Worm (Caenorhabditis elegans) whole organism, early embryonic: ENCODE data around the gene dop-5.

Experiments
- B0310.2 ChIP-seq: sonication (generic microtip); optimal IDR thresholded peaks from 2 replicates; lab custom pipeline; 2016; ENCODE audit warnings: mild to moderate bottlenecking, missing genetic modification characterization, missing compliant biosample characterization
- F13C5.2 ChIP-seq: sonication (generic microtip); optimal IDR thresholded peaks from 2 replicates; lab custom pipeline; 2017; ENCODE audit warnings: mild to moderate bottlenecking, missing genetic modification characterization, inconsistent platforms, missing compliant biosample characterization
- aly-1 ChIP-seq: sonication (generic microtip); optimal IDR thresholded peaks from 2 replicates; lab custom pipeline; 2016; ENCODE audit warnings: missing genetic modification characterization, missing compliant biosample characterization
- ama-1 ChIP-seq: fragments of 150-350 bp; optimal IDR thresholded peaks from 2 replicates; lab custom pipeline; 2014
- ceh-13 ChIP-seq: fragments of 200-800 bp; sonication (Bioruptor generic); optimal IDR thresholded peaks from 2 replicates; lab custom pipeline; 2018; ENCODE audit warnings: mild to moderate bottlenecking, missing genetic modification characterization, missing compliant biosample characterization
- ceh-36 ChIP-seq: sonication (generic microtip); optimal IDR thresholded peaks from 2 replicates; lab custom pipeline; 2016; ENCODE audit warnings: missing genetic modification characterization, inconsistent platforms, missing compliant biosample characterization
- ets-7 ChIP-seq: sonication (generic microtip); optimal IDR thresholded peaks from 2 replicates; lab custom pipeline; 2016; ENCODE audit warnings: missing genotype, missing genetic modification characterization, missing compliant biosample characterization
- flt-1 ChIP-seq: fragments of 200-800 bp; sonication (Bioruptor generic); IDR thresholded peaks from 2 replicates; pipeline ENCODE4 v1.3.6; 2022; ENCODE audit warnings: missing genetic modification characterization, missing compliant biosample characterization
- hmbx-1 ChIP-seq: sonication (generic microtip); optimal IDR thresholded peaks from 2 replicates; lab custom pipeline; 2016; ENCODE audit warnings: mild to moderate bottlenecking, missing genetic modification characterization, missing compliant biosample characterization
- hmg-4 ChIP-seq: fragments of 200-800 bp; sonication (Bioruptor generic); optimal IDR thresholded peaks from 2 replicates; lab custom pipeline; 2018; ENCODE audit warnings: mild to moderate bottlenecking, missing genetic modification characterization, missing compliant biosample characterization
- hnd-1 ChIP-seq: sonication (generic microtip); optimal IDR thresholded peaks from 2 replicates; lab custom pipeline; 2016; ENCODE audit warnings: missing genetic modification characterization, missing compliant biosample characterization
- pes-1 ChIP-seq: fragments of 200-800 bp; sonication (Bioruptor generic); IDR thresholded peaks from 2 replicates; pipeline ENCODE4 v1.3.6; 2022; ENCODE audit warnings: missing genetic modification reagents, missing genetic modification characterization, missing compliant biosample characterization
- scrt-1 ChIP-seq: fragments of 200-800 bp; sonication (Bioruptor generic); IDR thresholded peaks from 2 replicates; pipeline ENCODE4 v1.3.6; 2022; ENCODE audit warnings: missing genetic modification characterization, missing compliant biosample characterization
- sea-1 ChIP-seq: fragments of 200-800 bp; sonication (Bioruptor generic); conservative IDR thresholded peaks from 2 replicates; pipeline ENCODE4 v1.3.6; 2022; ENCODE audit warnings: missing genetic modification characterization, missing compliant biosample characterization
- tbx-11 ChIP-seq: fragments of 200-800 bp; sonication (Bioruptor generic); IDR thresholded peaks from 2 replicates; pipeline ENCODE4 v1.3.6; 2022; ENCODE audit warnings: missing genetic modification characterization, missing compliant biosample characterization
- tbx-37 ChIP-seq: fragments of 200-800 bp; sonication (Bioruptor generic); conservative IDR thresholded peaks from 2 replicates; pipeline ENCODE4 v1.3.6; 2022; ENCODE audit warnings: missing genetic modification reagents, missing genetic modification characterization, missing compliant biosample characterization
- tra-4 ChIP-seq: sonication (generic microtip); optimal IDR thresholded peaks from 2 replicates; lab custom pipeline; 2017; ENCODE audit warnings: missing genetic modification characterization, missing compliant biosample characterization

dop-5 gene

DNA sequence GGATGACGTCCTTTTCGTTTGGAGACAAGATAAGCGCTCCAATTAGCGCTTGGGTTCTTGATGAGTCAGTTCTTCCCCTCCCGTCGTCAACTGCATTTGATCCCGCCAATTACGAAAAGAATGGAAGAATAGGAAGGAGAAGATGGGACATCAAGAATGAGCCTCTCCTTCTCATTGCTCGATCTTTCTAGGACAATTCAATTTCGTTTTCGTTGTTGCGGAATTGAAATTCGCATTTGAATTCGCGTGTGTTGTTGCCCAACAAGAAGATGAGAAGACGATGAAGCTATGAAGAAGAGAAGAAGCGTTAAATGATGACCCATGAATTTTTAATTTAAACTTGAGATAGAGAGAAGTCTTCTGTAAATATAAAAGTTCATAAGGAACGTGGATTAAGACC is 29.2 kb downstream of the dop-5 start:
- TF ChIP-seq hmg-4 (GFP tag; lab: Kevin White, UChicago) (no peak), B0310.2 (no peak)

DNA sequence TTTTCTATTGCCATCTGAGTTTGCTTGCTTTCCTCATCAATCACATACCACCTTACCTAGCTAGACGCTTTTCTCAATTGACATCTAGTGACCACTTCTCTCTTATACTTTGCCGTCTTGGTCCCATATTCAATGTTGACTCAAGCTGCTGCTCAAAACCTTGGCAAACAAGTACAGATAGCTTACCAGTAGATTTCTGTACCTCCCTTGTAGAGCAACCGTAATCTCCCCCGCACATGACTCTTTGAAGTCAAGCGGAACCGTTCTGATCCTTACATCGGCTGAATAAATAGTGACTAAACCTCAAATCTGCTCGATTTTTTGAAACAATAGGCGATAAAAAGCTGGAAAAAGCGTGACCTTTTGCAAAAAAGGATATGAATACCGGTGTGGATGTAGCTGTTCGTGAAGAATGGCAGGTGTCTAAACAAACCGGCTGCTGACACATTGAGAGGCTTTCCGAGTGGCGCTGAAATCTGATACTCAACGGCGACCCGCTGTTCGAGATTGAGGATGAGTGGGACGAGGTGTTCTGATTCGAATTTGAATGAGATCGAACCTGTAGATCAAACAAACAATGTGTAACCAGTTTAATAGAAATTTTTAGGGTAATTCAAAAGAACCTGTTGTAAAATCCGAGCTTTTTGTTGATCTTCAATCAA is 30.1 kb downstream of the dop-5 start:
- no peak for TF ChIP-seq ceh-13 (GFP tag; lab: Kevin White, UChicago)
- TF ChIP-seq tbx-37 (GFP tag; lab: Robert Waterston, UW) = no peak
- no peak for TF ChIP-seq aly-1 (tag; lab: Kevin White, UChicago)
- no peak for TF ChIP-seq hmbx-1
- TF ChIP-seq ama-1 (lab: Kevin White, UChicago) = no peak
- no peak for TF ChIP-seq flt-1 (GFP tag; lab: Robert Waterston, UW)
- no peak for TF ChIP-seq tra-4
- no peak for TF ChIP-seq hmg-4 (GFP tag; lab: Kevin White, UChicago)
- no peak for TF ChIP-seq sea-1 (GFP tag; lab: Robert Waterston, UW)

DNA sequence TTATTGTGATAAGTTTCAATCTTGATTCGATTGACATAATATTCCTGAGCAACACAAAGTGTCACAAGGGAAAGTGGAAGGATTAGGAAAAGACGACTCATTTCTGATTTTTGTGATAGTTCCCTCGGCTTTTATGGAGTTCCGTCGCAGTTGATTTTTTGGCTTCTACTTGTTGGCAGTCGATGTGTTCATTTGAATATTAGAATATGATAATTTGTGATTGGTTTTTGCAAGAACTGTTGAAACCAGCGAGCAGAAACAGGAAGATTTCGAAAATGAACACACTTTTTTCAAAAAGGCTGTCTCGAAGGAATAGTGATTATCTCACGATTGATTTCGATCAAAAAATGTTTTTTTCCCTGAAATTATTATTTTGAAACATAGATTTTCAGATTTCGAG is 31.8 kb downstream of the dop-5 start, which contains the start of gene T02E9.6:
Gene T02E9.6, minus strand, starts transcription at position 101 of the 400 bp plus-strand sequence.
- TF ChIP-seq tbx-11 (GFP tag; lab: Robert Waterston, UW) = no peak
- no peak for TF ChIP-seq pes-1 (GFP tag; lab: Robert Waterston, UW)
- TF ChIP-seq tbx-37 (GFP tag; lab: Robert Waterston, UW) = no peak
- TF ChIP-seq sea-1 (GFP tag; lab: Robert Waterston, UW) = no peak
- TF ChIP-seq hmg-4 (GFP tag; lab: Kevin White, UChicago) = no peak
- TF ChIP-seq ceh-36 (tag; lab: Kevin White, UChicago) = no peak
- TF ChIP-seq aly-1 (tag; lab: Kevin White, UChicago) = no peak

DNA sequence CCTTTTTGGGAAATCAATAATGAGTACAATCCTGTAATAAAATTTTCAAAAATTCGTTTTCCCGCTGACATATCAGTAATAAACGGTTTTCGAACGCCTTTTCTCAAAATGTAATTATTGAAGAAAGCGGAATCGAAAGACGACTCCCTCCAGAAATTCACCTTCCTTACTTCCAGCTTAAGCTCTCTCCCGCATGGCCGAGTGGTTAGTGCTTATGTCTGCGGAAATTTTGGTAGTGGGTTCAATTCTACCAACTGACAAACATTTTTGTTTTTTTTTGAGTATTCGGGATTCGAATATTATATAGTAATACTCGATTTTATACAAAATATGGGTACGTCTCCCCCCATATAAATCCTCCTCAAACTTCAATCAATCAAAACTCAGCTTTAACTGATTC is 34.2 kb downstream of the dop-5 start:
- TF ChIP-seq flt-1 (GFP tag; lab: Robert Waterston, UW) = 0 out of 2 replicates have a peak, but pooled peaks have one; percentile 30

DNA sequence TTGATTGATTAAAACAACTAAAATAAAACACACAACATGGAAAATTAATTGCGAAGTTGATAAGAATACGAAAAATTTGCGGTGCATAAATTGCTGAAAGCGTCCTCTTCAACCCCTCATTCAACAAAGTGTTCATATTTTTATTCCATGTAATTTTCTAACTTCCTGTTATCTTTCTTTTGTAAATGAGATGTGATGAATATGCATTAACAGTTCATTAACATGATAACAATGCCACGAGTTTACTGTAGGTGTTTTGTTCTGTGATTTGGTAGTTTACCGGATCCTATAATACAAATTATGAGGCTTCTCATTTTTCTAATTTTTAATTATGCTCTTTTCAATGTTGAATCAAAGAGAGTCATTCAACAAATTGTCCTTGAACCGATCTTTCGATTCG is 36.9 kb downstream of the dop-5 start, which contains the start of gene F47G9.6:
Gene F47G9.6, plus strand, starts transcription at position 301 of the 400 bp plus-strand sequence.
- TF ChIP-seq scrt-1 (GFP tag; lab: Robert Waterston, UW) = no peak
- TF ChIP-seq ceh-13 (GFP tag; lab: Kevin White, UChicago) = no peak
- TF ChIP-seq ama-1 (lab: Kevin White, UChicago) = no peak
- TF ChIP-seq hmg-4 (GFP tag; lab: Kevin White, UChicago) = no peak
- no peak for TF ChIP-seq pes-1 (GFP tag; lab: Robert Waterston, UW)
- TF ChIP-seq ceh-36 (tag; lab: Kevin White, UChicago) = no peak
- TF ChIP-seq tbx-11 (GFP tag; lab: Robert Waterston, UW) = no peak
- TF ChIP-seq ets-7 = no peak
- TF ChIP-seq hnd-1 = no peak
- TF ChIP-seq B0310.2 = no peak
- no peak for TF ChIP-seq tbx-37 (GFP tag; lab: Robert Waterston, UW)
- TF ChIP-seq aly-1 (tag; lab: Kevin White, UChicago) = no peak
- TF ChIP-seq sea-1 (GFP tag; lab: Robert Waterston, UW) = no peak
- no peak for TF ChIP-seq tra-4
- no peak for TF ChIP-seq flt-1 (GFP tag; lab: Robert Waterston, UW)
- TF ChIP-seq hmbx-1 = no peak

DNA sequence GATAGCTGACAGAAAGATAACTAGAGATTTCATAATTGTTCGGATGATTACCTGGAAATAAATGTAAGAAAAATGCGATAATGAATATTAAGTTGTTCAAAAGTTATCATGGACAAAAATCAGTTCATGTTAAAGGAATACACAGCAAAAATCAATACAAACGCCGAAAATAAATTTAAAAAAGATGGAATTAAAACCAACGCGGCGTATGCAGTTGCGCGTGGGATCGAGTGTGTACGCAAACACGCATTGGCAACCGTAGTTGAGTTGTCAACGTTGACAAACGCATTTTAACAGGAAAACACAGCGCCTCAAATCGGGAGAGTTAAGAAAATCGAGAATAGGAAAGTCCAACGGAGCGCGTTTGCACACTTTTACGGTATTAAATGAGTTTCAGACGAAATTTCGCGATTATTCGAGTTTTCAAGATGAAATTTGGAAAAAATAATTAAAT is 39.1 kb downstream of the dop-5 start, which contains the start of gene tmed-10:
Gene tmed-10, minus strand, starts transcription at position 51 of the 454 bp plus-strand sequence.
- TF ChIP-seq B0310.2 (no peak), hmbx-1 (no peak), F13C5.2 (no peak), flt-1 (GFP tag; lab: Robert Waterston, UW) (peak; percentile 50; the same call in 1 of the 2 replicates), tbx-37 (GFP tag; lab: Robert Waterston, UW) (no peak), hnd-1 (no peak), ama-1 (lab: Kevin White, UChicago) (no peak), ceh-13 (GFP tag; lab: Kevin White, UChicago) (no peak), tbx-11 (GFP tag; lab: Robert Waterston, UW) (no peak)

DNA sequence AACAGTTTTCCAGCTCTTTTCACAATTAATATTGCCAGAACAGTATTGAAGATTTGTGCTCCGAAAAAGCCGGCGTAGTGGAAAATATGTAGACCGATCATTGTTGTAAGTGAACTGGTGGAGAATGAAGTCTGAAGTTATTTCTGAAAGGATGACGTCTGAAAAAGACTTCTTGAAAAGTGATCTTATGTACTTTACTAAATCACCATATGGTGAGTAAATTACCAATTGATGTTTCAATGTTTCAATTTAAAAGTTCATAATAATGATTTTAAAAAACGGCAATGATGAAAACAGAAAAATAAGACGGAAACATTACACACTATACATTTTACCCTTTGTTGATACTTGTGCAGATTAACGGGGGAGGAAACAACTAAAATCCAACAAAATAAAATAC is 42.3 kb downstream of the dop-5 start, which contains the start of gene str-141:
Gene str-141, minus strand, starts transcription at position 101 of the 400 bp plus-strand sequence.
- TF ChIP-seq ama-1 (lab: Kevin White, UChicago) = no peak
- no peak for TF ChIP-seq aly-1 (tag; lab: Kevin White, UChicago)
- TF ChIP-seq hnd-1 = no peak
- no peak for TF ChIP-seq tra-4
- no peak for TF ChIP-seq pes-1 (GFP tag; lab: Robert Waterston, UW)
- no peak for TF ChIP-seq ets-7
- TF ChIP-seq ceh-13 (GFP tag; lab: Kevin White, UChicago) = no peak
- no peak for TF ChIP-seq tbx-11 (GFP tag; lab: Robert Waterston, UW)
- no peak for TF ChIP-seq sea-1 (GFP tag; lab: Robert Waterston, UW)
- TF ChIP-seq scrt-1 (GFP tag; lab: Robert Waterston, UW) = no peak
- no peak for TF ChIP-seq hmg-4 (GFP tag; lab: Kevin White, UChicago)
- no peak for TF ChIP-seq tbx-37 (GFP tag; lab: Robert Waterston, UW)
- TF ChIP-seq F13C5.2 = no peak
- no peak for TF ChIP-seq flt-1 (GFP tag; lab: Robert Waterston, UW)
- no peak for TF ChIP-seq hmbx-1

DNA sequence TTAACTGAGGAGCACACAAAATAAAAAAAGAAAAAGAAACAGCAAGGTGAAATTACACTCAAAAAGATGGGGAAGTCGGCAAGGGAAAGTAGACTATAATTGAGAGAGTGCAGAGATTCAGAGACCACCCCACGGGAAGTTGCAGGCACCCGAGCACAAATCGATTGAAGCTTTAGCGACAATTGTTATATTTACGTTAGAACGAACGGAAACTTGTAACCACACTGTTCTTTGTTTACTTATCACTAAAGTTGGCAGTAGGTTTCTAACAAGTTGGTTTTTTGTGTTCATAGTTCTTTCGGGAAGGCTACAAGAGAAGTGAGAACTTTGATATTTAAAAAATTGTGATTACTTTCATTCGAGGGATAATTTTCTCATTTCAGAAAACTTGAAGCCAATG is 44.3 kb downstream of the dop-5 start, which contains the start of gene F47G9.4:
Gene F47G9.4, minus strand, starts transcription at position 98 of the 400 bp plus-strand sequence.
- TF ChIP-seq B0310.2 (no peak), sea-1 (GFP tag; lab: Robert Waterston, UW) (no peak), flt-1 (GFP tag; lab: Robert Waterston, UW) (no peak), ceh-13 (GFP tag; lab: Kevin White, UChicago) (no peak), aly-1 (tag; lab: Kevin White, UChicago) (no peak), ama-1 (lab: Kevin White, UChicago) (no peak), pes-1 (GFP tag; lab: Robert Waterston, UW) (no peak), hnd-1 (no peak), hmbx-1 (no peak), tbx-11 (GFP tag; lab: Robert Waterston, UW) (no peak), tra-4 (no peak), F13C5.2 (no peak), ceh-36 (tag; lab: Kevin White, UChicago) (no peak), hmg-4 (GFP tag; lab: Kevin White, UChicago) (no peak), scrt-1 (GFP tag; lab: Robert Waterston, UW) (no peak), tbx-37 (GFP tag; lab: Robert Waterston, UW) (no peak), ets-7 (no peak)
